Fruit fly (Drosophila melanogaster) whole organism, embryonic: Measurements from ENCODE around the gene CG10663.
A peak's percentile ranks its signal among the peaks of the same experiment; 100 is the strongest.

Source experiments
- Aef1 ChIP-seq: fragments of 200-800 bp; sonication (Bioruptor generic); IDR thresholded peaks from 3 replicates; pipeline ENCODE4 v1.3.6; 2022; ENCODE audit warnings: missing biosample characterization, missing genetic modification characterization
- Antp ChIP-seq: fragments of 200-800 bp; sonication (Bioruptor generic); optimal IDR thresholded peaks from 3 replicates; lab custom pipeline; 2016; ENCODE audit warnings: missing biosample characterization, missing genetic modification characterization
- Atf6 ChIP-seq: fragments of 200-800 bp; sonication (Bioruptor generic); IDR thresholded peaks from 2 replicates; pipeline ENCODE4 v1.3.6; 2022; ENCODE audit warnings: missing biosample characterization, missing genetic modification characterization
- BEAF-32 ChIP-seq: fragments of 200-800 bp; sonication (Bioruptor generic); optimal IDR thresholded peaks from 3 replicates; lab custom pipeline; 2017; ENCODE audit warnings: missing biosample characterization, missing genetic modification characterization, mild to moderate bottlenecking, moderate library complexity, missing genetic modification reagents
- CG10565 ChIP-seq: fragments of 200-800 bp; sonication (Bioruptor generic); optimal IDR thresholded peaks from 3 replicates; lab custom pipeline; 2016; ENCODE audit warnings: missing biosample characterization, mild to moderate bottlenecking, missing genetic modification characterization
- CG13775 ChIP-seq: fragments of 200-800 bp; sonication (Bioruptor generic); optimal IDR thresholded peaks from 3 replicates; lab custom pipeline; 2017; ENCODE audit warnings: missing biosample characterization, mild to moderate bottlenecking, missing genetic modification characterization
- CG15073 ChIP-seq: fragments of 200-800 bp; sonication (Bioruptor generic); optimal IDR thresholded peaks from 2 replicates; lab custom pipeline; 2016; ENCODE audit warnings: missing biosample characterization, missing genetic modification characterization
- CG17186 ChIP-seq: fragments of 200-800 bp; sonication (Bioruptor generic); optimal IDR thresholded peaks from 3 replicates; lab custom pipeline; 2017; ENCODE audit warnings: missing biosample characterization, missing genetic modification reagents, missing genetic modification characterization
- CG17385 ChIP-seq: fragments of 200-800 bp; sonication (Bioruptor generic); optimal IDR thresholded peaks from 3 replicates; lab custom pipeline; 2018; ENCODE audit warnings: missing biosample characterization, mild to moderate bottlenecking, missing genetic modification characterization
- CG17568 ChIP-seq: fragments of 200-800 bp; sonication (Bioruptor generic); optimal IDR thresholded peaks from 2 replicates; lab custom pipeline; 2018; ENCODE audit warnings: missing biosample characterization, mild to moderate bottlenecking, missing genetic modification characterization, moderate library complexity
- CG30403 ChIP-seq: fragments of 200-800 bp; sonication (Bioruptor generic); optimal IDR thresholded peaks from 3 replicates; lab custom pipeline; 2016; ENCODE audit warnings: missing biosample characterization, missing genetic modification characterization
- CG30431 ChIP-seq: fragments of 200-800 bp; sonication (Bioruptor generic); optimal IDR thresholded peaks from 2 replicates; lab custom pipeline; 2017; ENCODE audit warnings: missing biosample characterization, missing genetic modification characterization
- CG3407 ChIP-seq: fragments of 200-800 bp; sonication (Bioruptor generic); optimal IDR thresholded peaks from 2 replicates; lab custom pipeline; 2018; ENCODE audit warnings: missing biosample characterization, mild to moderate bottlenecking, missing genetic modification characterization
- CG43689 ChIP-seq: fragments of 200-800 bp; sonication (Bioruptor generic); IDR thresholded peaks from 2 replicates; pipeline ENCODE4 v1.3.6; 2022; ENCODE audit warnings: missing biosample characterization, missing genetic modification characterization
- CG6654 ChIP-seq: fragments of 200-800 bp; sonication (Bioruptor generic); optimal IDR thresholded peaks from 2 replicates; lab custom pipeline; 2017; ENCODE audit warnings: missing biosample characterization, mild to moderate bottlenecking, missing genetic modification characterization
- CG6689 ChIP-seq: fragments of 200-800 bp; sonication (Bioruptor generic); IDR thresholded peaks from 2 replicates; pipeline ENCODE4 v1.3.6; 2022; ENCODE audit warnings: missing biosample characterization, missing genetic modification characterization
- CG6765 ChIP-seq: fragments of 200-800 bp; sonication (Bioruptor generic); optimal IDR thresholded peaks from 3 replicates; lab custom pipeline; 2017; ENCODE audit warnings: missing biosample characterization, mild to moderate bottlenecking, missing genetic modification characterization
- CG6791 ChIP-seq: fragments of 200-800 bp; sonication (Bioruptor generic); IDR thresholded peaks from 3 replicates; pipeline ENCODE4 v1.3.6; 2022; ENCODE audit warnings: missing biosample characterization, missing genetic modification characterization; ENCODE audit not compliant: partially characterized antibody
- CG7786 ChIP-seq: fragments of 200-800 bp; sonication (Bioruptor generic); optimal IDR thresholded peaks from 2 replicates; lab custom pipeline; 2016; ENCODE audit warnings: missing biosample characterization, missing genetic modification characterization
- CG8281 ChIP-seq: fragments of 200-800 bp; sonication (Bioruptor generic); optimal IDR thresholded peaks from 2 replicates; lab custom pipeline; 2018; ENCODE audit warnings: missing biosample characterization, mild to moderate bottlenecking, missing genetic modification characterization, moderate library complexity
- CoRest ChIP-seq: fragments of 200-800 bp; sonication (Bioruptor generic); optimal IDR thresholded peaks from 3 replicates; lab custom pipeline; 2018; ENCODE audit warnings: missing biosample characterization, mild to moderate bottlenecking, missing genetic modification characterization, moderate library complexity
- CrebB ChIP-seq: fragments of 200-800 bp; sonication (Bioruptor generic); optimal IDR thresholded peaks from 3 replicates; lab custom pipeline; 2018; ENCODE audit warnings: missing biosample characterization, mild to moderate bottlenecking, missing genetic modification characterization
- Fer3 ChIP-seq: fragments of 200-800 bp; sonication (Bioruptor generic); optimal IDR thresholded peaks from 2 replicates; lab custom pipeline; 2018; ENCODE audit warnings: missing biosample characterization, mild to moderate bottlenecking, missing genetic modification characterization, moderate library complexity
- HmgZ ChIP-seq: fragments of 200-800 bp; sonication (Bioruptor generic); optimal IDR thresholded peaks from 2 replicates; lab custom pipeline; 2018; ENCODE audit warnings: missing biosample characterization, mild to moderate bottlenecking, missing genetic modification characterization
- MTF-1 ChIP-seq: fragments of 200-800 bp; sonication (Bioruptor generic); optimal IDR thresholded peaks from 2 replicates; lab custom pipeline; 2018; ENCODE audit warnings: missing biosample characterization, mild to moderate bottlenecking, missing genetic modification characterization, borderline replicate concordance
- Mad ChIP-seq: fragments of 200-800 bp; sonication (Bioruptor generic); optimal IDR thresholded peaks from 2 replicates; lab custom pipeline; 2016; ENCODE audit warnings: missing biosample characterization, missing genetic modification characterization
- NC2β ChIP-seq: fragments of 200-800 bp; sonication (Bioruptor generic); optimal IDR thresholded peaks from 2 replicates; lab custom pipeline; 2016; ENCODE audit warnings: missing biosample characterization, missing genetic modification characterization
- NK7.1 ChIP-seq: fragments of 200-800 bp; sonication (Bioruptor generic); optimal IDR thresholded peaks from 3 replicates; lab custom pipeline; 2016; ENCODE audit warnings: missing biosample characterization, missing genetic modification characterization
- Nf-YC ChIP-seq: fragments of 200-800 bp; optimal IDR thresholded peaks from 3 replicates; lab custom pipeline; 2019; ENCODE audit warnings: missing biosample characterization, mild to moderate bottlenecking, missing genetic modification characterization, moderate library complexity
- Opbp ChIP-seq: fragments of 200-800 bp; sonication (Bioruptor generic); IDR thresholded peaks from 3 replicates; pipeline ENCODE4 v1.3.6; 2022; ENCODE audit warnings: missing biosample characterization, missing genetic modification characterization; ENCODE audit not compliant: partially characterized antibody
- Scr ChIP-seq: fragments of 200-800 bp; sonication (Bioruptor generic); IDR thresholded peaks from 2 replicates; pipeline ENCODE4 v1.3.6; 2022; ENCODE audit warnings: missing biosample characterization, missing genetic modification characterization; ENCODE audit not compliant: partially characterized antibody
- Six4 ChIP-seq: fragments of 200-800 bp; sonication (Bioruptor generic); optimal IDR thresholded peaks from 2 replicates; lab custom pipeline; 2016; ENCODE audit warnings: missing biosample characterization, missing genetic modification characterization
- Xrp1 ChIP-seq: fragments of 200-800 bp; sonication (Bioruptor generic); IDR thresholded peaks from 2 replicates; pipeline ENCODE4 v1.3.6; 2022; ENCODE audit warnings: missing biosample characterization, missing genetic modification characterization
- al ChIP-seq: fragments of 200-800 bp; sonication (Bioruptor generic); IDR thresholded peaks from 2 replicates; pipeline ENCODE4 v1.3.6; 2022; ENCODE audit warnings: missing biosample characterization, missing genetic modification characterization
- bigmax ChIP-seq: fragments of 200-800 bp; sonication (Bioruptor generic); optimal IDR thresholded peaks from 2 replicates; lab custom pipeline; 2018; ENCODE audit warnings: missing biosample characterization, mild to moderate bottlenecking, missing genetic modification characterization
- bsh ChIP-seq, 2 experiments: fragments of 200-800 bp; sonication (Bioruptor generic); optimal IDR thresholded peaks; 2 replicates each; lab custom pipeline; 2017 to 2018; ENCODE audit warnings: mild to moderate bottlenecking in 2 of 2, missing biosample characterization in 2 of 2, missing genetic modification characterization in 2 of 2, moderate library complexity in 1 of 2
- chif ChIP-seq, 2 experiments: fragments of 200-800 bp; sonication (Bioruptor generic); optimal IDR thresholded peaks; 3 replicates each; lab custom pipeline; 2016; ENCODE audit warnings: missing biosample characterization in 2 of 2, missing genetic modification characterization in 2 of 2
- dmrt99B ChIP-seq: fragments of 200-800 bp; sonication (Bioruptor generic); optimal IDR thresholded peaks from 2 replicates; lab custom pipeline; 2018; ENCODE audit warnings: missing biosample characterization, mild to moderate bottlenecking, missing genetic modification characterization, moderate library complexity
- esg ChIP-seq: fragments of 200-800 bp; sonication (Bioruptor generic); conservative IDR thresholded peaks from 2 replicates; pipeline ENCODE4 v1.3.6; 2022; ENCODE audit warnings: missing biosample characterization, missing genetic modification characterization
- eyg ChIP-seq: fragments of 200-800 bp; sonication (Bioruptor generic); optimal IDR thresholded peaks from 3 replicates; lab custom pipeline; 2016; ENCODE audit warnings: missing biosample characterization, missing genetic modification characterization
- gsb-n ChIP-seq: fragments of 200-800 bp; sonication (Bioruptor generic); optimal IDR thresholded peaks from 3 replicates; lab custom pipeline; 2018; ENCODE audit warnings: missing biosample characterization, mild to moderate bottlenecking, missing genetic modification characterization
- inv ChIP-seq: fragments of 200-800 bp; sonication (Bioruptor generic); IDR thresholded peaks from 2 replicates; pipeline ENCODE4 v1.3.6; 2022; ENCODE audit warnings: missing biosample characterization, missing genetic modification characterization; ENCODE audit not compliant: partially characterized antibody
- lov ChIP-seq, 2 experiments: fragments of 200-800 bp in 1 of 2; fragments of >200 bp in 1 of 2; sonication (Bioruptor generic) in 1 of 2; IDR thresholded peaks in 1 of 2; optimal IDR thresholded peaks in 1 of 2; 2 replicates in 1 of 2; 3 replicates in 1 of 2; pipeline versions ENCODE4 v1.3.6 to Lab custom; 2017 to 2022; ENCODE audit warnings: missing biosample characterization in 1 of 2, missing genetic modification characterization in 1 of 2
- nerfin-1 ChIP-seq: fragments of 200-800 bp; sonication (Bioruptor generic); optimal IDR thresholded peaks from 3 replicates; lab custom pipeline; 2019; ENCODE audit warnings: missing biosample characterization, mild to moderate bottlenecking, missing genetic modification characterization, moderate library complexity
- p53 ChIP-seq: fragments of 200-800 bp; sonication (Bioruptor generic); optimal IDR thresholded peaks from 2 replicates; lab custom pipeline; 2016; ENCODE audit warnings: missing biosample characterization, missing genetic modification characterization
- sens-2 ChIP-seq: fragments of 200-800 bp; sonication (Bioruptor generic); IDR thresholded peaks from 2 replicates; pipeline ENCODE4 v1.3.6; 2022; ENCODE audit warnings: missing biosample characterization, missing genetic modification characterization
- sna ChIP-seq: fragments of 200-800 bp; sonication (Bioruptor generic); IDR thresholded peaks from 2 replicates; pipeline ENCODE4 v1.3.6; 2022; ENCODE audit warnings: missing biosample characterization, missing genetic modification characterization; ENCODE audit not compliant: partially characterized antibody
- tna ChIP-seq: fragments of 200-800 bp; sonication (Bioruptor generic); IDR thresholded peaks from 2 replicates; pipeline ENCODE4 v1.3.6; 2022; ENCODE audit warnings: missing biosample characterization, missing genetic modification characterization; ENCODE audit not compliant: partially characterized antibody
- vnd ChIP-seq: fragments of 200-800 bp; sonication (Bioruptor generic); IDR thresholded peaks from 3 replicates; pipeline ENCODE4 v1.3.6; 2022; ENCODE audit warnings: missing biosample characterization, missing genetic modification characterization; ENCODE audit not compliant: partially characterized antibody

CG10663 gene

DNA sequence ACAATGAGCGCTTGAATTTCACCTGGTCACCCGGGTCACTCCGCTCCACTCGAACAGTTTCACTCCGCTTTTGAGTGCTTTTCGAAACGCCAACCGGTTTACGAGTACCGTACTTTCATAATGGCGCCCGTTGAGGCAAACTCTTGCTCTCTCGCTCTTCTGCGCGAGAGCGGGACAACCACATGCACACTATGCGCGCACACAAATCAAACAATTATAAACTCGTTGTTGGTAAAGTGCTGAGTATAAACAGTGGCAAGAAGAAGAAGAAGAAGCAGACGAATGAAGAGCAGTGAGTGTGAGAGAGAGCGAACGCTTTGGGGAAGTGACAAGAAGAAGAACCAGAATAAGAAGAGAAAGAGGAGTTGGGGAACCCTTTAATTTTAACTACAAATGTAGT lies 16.8 kb downstream of the CG10663 start, which contains the start of gene eyg (continued):
- peak; percentile 86 for TF ChIP-seq CoRest (tag; lab: Kevin White, UChicago)
- TF ChIP-seq Mad = peak; percentile 46
- TF ChIP-seq CrebB = peak; percentile 66
- peak; percentile 61; the same call in 1 of the 3 replicates for TF ChIP-seq Opbp (GFP tag; lab: Robert Waterston, UW)
- peak; percentile 100 for TF ChIP-seq CG17385 (GFP tag; lab: Kevin White, UChicago)
- peak in 1 of 2 experiments; percentile 33 for TF ChIP-seq chif (GFP tag; optimal IDR thresholded peaks at IDR 0.05; lab: Kevin White, UChicago)
- peak; percentile 59 for TF ChIP-seq eyg (GFP tag; lab: Kevin White, UChicago)
- peak; percentile 32; the same call in 1 of the 3 replicates for TF ChIP-seq vnd (GFP tag; lab: Robert Waterston, UW)
- TF ChIP-seq MTF-1 (GFP tag; lab: Kevin White, UChicago) = no peak
- TF ChIP-seq CG6689 (GFP tag; lab: Robert Waterston, UW) = no peak
- TF ChIP-seq CG6765 (GFP tag; lab: Kevin White, UChicago) = no peak
- peak; percentile 58; the same call in 2 of the 3 replicates for TF ChIP-seq CG6791
- peak; percentile 81 for TF ChIP-seq HmgZ (tag; lab: Kevin White, UChicago)
- TF ChIP-seq CG6654 (GFP tag; lab: Kevin White, UChicago) = no peak
- peak; percentile 64; the same call in 1 of the 2 replicates for TF ChIP-seq Xrp1 (GFP tag; lab: Robert Waterston, UW)
- TF ChIP-seq CG15073 (GFP tag; lab: Kevin White, UChicago) = no peak
- TF ChIP-seq Aef1 = peak; percentile 86
- TF ChIP-seq Atf6 (GFP tag; lab: Robert Waterston, UW) = no peak; the same call in 1 of the 2 replicates
- TF ChIP-seq BEAF-32 = no peak
- no peak for TF ChIP-seq Antp
- no peak for TF ChIP-seq bigmax
- TF ChIP-seq sens-2 (GFP tag; lab: Robert Waterston, UW) = no peak
- peak; percentile 100 for TF ChIP-seq Nf-YC
- no peak for TF ChIP-seq CG30431
- TF ChIP-seq al (GFP tag; lab: Robert Waterston, UW) = no peak
- TF ChIP-seq CG7786 (GFP tag; lab: Kevin White, UChicago) = peak; percentile 5
- TF ChIP-seq CG8281 (tag; lab: Kevin White, UChicago) = peak; percentile 14
- peak; percentile 14 for TF ChIP-seq Fer3 (tag; lab: Kevin White, UChicago)
- peak; percentile 26 for TF ChIP-seq CG17186 (GFP tag; lab: Kevin White, UChicago)
- TF ChIP-seq NK7.1 (GFP tag; lab: Kevin White, UChicago) = peak; percentile 56
- TF ChIP-seq NC2β = peak; percentile 37
- peak; percentile 60 for TF ChIP-seq Scr
- peak; percentile 17 for TF ChIP-seq Six4 (GFP tag; lab: Kevin White, UChicago)
- peak; percentile 12 for TF ChIP-seq CG3407
- no peak for TF ChIP-seq CG10565 (GFP tag; lab: Kevin White, UChicago)
- no peak for TF ChIP-seq dmrt99B
- peak; percentile 52 for TF ChIP-seq nerfin-1 (tag; lab: Kevin White, UChicago)
- peak; percentile 36 for TF ChIP-seq p53 (GFP tag; lab: Kevin White, UChicago)
- TF ChIP-seq CG17568 = no peak
- TF ChIP-seq lov (optimal IDR thresholded peaks at IDR 0.05; lab: Kevin White, UChicago) = no peak
- no peak for TF ChIP-seq lov (GFP tag; IDR thresholded peaks at IDR 0.05; lab: Robert Waterston, UW)
- TF ChIP-seq esg (GFP tag; lab: Robert Waterston, UW) = no peak
- no peak for TF ChIP-seq sna (GFP tag; lab: Robert Waterston, UW)
- TF ChIP-seq CG30403 (GFP tag; lab: Kevin White, UChicago) = no peak
- TF ChIP-seq CG13775 (GFP tag; lab: Kevin White, UChicago) = peak; percentile 28
- peak; percentile 47; the same call in 1 of the 2 replicates for TF ChIP-seq inv (GFP tag; lab: Robert Waterston, UW)
- peak; percentile 70 for TF ChIP-seq tna
- peak; percentile 55 for TF ChIP-seq gsb-n (tag; lab: Kevin White, UChicago)
- no peak for TF ChIP-seq CG43689 (GFP tag; lab: Robert Waterston, UW)
- TF ChIP-seq bsh (GFP tag; optimal IDR thresholded peaks at IDR 0.05; lab: Kevin White, UChicago) = peak in 1 of 2 experiments; percentile 55
